Fruit fly (Drosophila melanogaster): ENCODE data around the gene Arpc3B.

Gene Arpc3B

dm6 chrX:17125017-17125821 is 19.6 kb upstream of the Arpc3B start (continued):
- peak; percentile 36; the same call in 1 of the 2 replicates for TF ChIP-seq danr (GFP tag; IDR thresholded peaks at IDR 0.05)
- TF ChIP-seq Side (GFP tag; optimal IDR thresholded peaks at IDR 0.05): peak; percentile 26
- peak in 1 of 2 experiments; percentile 63 for TF ChIP-seq eve (GFP tag; optimal IDR thresholded peaks at IDR 0.05)
- peak; percentile 18 for TF ChIP-seq Spps (tag; optimal IDR thresholded peaks at IDR 0.05)
- TF ChIP-seq CG9876 (GFP tag; optimal IDR thresholded peaks at IDR 0.05): no peak
- TF ChIP-seq nerfin-1 (tag; optimal IDR thresholded peaks at IDR 0.05): no peak
- no peak for TF ChIP-seq br (optimal IDR thresholded peaks at IDR 0.05)
- TF ChIP-seq sens-2 (GFP tag; IDR thresholded peaks at IDR 0.05): 0 out of 2 replicates have a peak, but pooled peaks have one; percentile 40
- TF ChIP-seq cato (GFP tag; optimal IDR thresholded peaks at IDR 0.05; ENCODE audit: borderline replicate concordance): no peak
- peak; percentile 82 for TF ChIP-seq CG18599 (GFP tag; optimal IDR thresholded peaks at IDR 0.05)
- peak; percentile 38 for TF ChIP-seq CG3847 (GFP tag; IDR thresholded peaks at IDR 0.05)
- peak; percentile 33; the same call in 1 of the 2 replicates for TF ChIP-seq GATAe (GFP tag; conservative IDR thresholded peaks at IDR 0.05)
- TF ChIP-seq vvl (GFP tag; IDR thresholded peaks at IDR 0.05): peak; percentile 77
- no peak for TF ChIP-seq pan (optimal IDR thresholded peaks at IDR 0.05)
- TF ChIP-seq pan (GFP tag; optimal IDR thresholded peaks at IDR 0.05 in 1 of 2, IDR thresholded peaks at IDR 0.05 in 1 of 2): peak in 1 of 2 experiments; percentile 81
- TF ChIP-seq CG2712 (tag; optimal IDR thresholded peaks at IDR 0.05): peak; percentile 71
- peak; percentile 72 for TF ChIP-seq CG14014 (GFP tag; IDR thresholded peaks at IDR 0.05)
- TF ChIP-seq CG10147 (GFP tag; optimal IDR thresholded peaks at IDR 0.05): peak; percentile 72
- peak; percentile 22 for TF ChIP-seq Asciz (GFP tag; optimal IDR thresholded peaks at IDR 0.05)
- TF ChIP-seq CG8089 (GFP tag; optimal IDR thresholded peaks at IDR 0.05): no peak
- TF ChIP-seq CG16779 (GFP tag; IDR thresholded peaks at IDR 0.05): no peak
- no peak for TF ChIP-seq CG8281 (tag; optimal IDR thresholded peaks at IDR 0.05)
- peak; percentile 67 for TF ChIP-seq CG6765 (GFP tag; optimal IDR thresholded peaks at IDR 0.05)
- peak; percentile 38 for TF ChIP-seq CG13775 (GFP tag; optimal IDR thresholded peaks at IDR 0.05)
- no peak; the same call in 1 of the 2 replicates for TF ChIP-seq CG4404 (GFP tag; IDR thresholded peaks at IDR 0.05)
- 0 out of 2 replicates have a peak, but pooled peaks have one; percentile 10 for TF ChIP-seq toy (GFP tag; IDR thresholded peaks at IDR 0.05)
- no peak for TF ChIP-seq psq (GFP tag; optimal IDR thresholded peaks at IDR 0.05)
- peak; percentile 37 for TF ChIP-seq CG17385 (GFP tag; optimal IDR thresholded peaks at IDR 0.05)
- no peak for TF ChIP-seq Dip2 (GFP tag; IDR thresholded peaks at IDR 0.05)
- peak; percentile 78 for TF ChIP-seq ewg (GFP tag; optimal IDR thresholded peaks at IDR 0.05)
- TF ChIP-seq Bdp1 (GFP tag; optimal IDR thresholded peaks at IDR 0.05): no peak
- TF ChIP-seq CG8359 (GFP tag; optimal IDR thresholded peaks at IDR 0.05; ENCODE audit: borderline replicate concordance): no peak
- TF ChIP-seq CG6791 (GFP tag; IDR thresholded peaks at IDR 0.05; ENCODE audit: partially characterized antibody): peak; percentile 88
- TF ChIP-seq tna (GFP tag; IDR thresholded peaks at IDR 0.05; ENCODE audit: partially characterized antibody): peak; percentile 69
- peak; percentile 56 for TF ChIP-seq NfI (GFP tag; optimal IDR thresholded peaks at IDR 0.05)
- TF ChIP-seq CG14050 (GFP tag; IDR thresholded peaks at IDR 0.05): peak; percentile 72
- peak; percentile 53 for TF ChIP-seq bcd (GFP tag; optimal IDR thresholded peaks at IDR 0.05)
- TF ChIP-seq H15 (GFP tag; IDR thresholded peaks at IDR 0.05): 0 out of 3 replicates have a peak, but pooled peaks have one; percentile 30
- TF ChIP-seq hkb (optimal IDR thresholded peaks at IDR 0.05): no peak
- peak; percentile 77 for TF ChIP-seq hkb (GFP tag; IDR thresholded peaks at IDR 0.05)
- peak; percentile 41 for TF ChIP-seq gro (GFP tag; optimal IDR thresholded peaks at IDR 0.05)
- TF ChIP-seq CG17186 (GFP tag; optimal IDR thresholded peaks at IDR 0.05): no peak
- TF ChIP-seq jing (GFP tag; optimal IDR thresholded peaks at IDR 0.05): no peak
- no peak for TF ChIP-seq C15 (GFP tag; IDR thresholded peaks at IDR 0.05)
- peak; percentile 85 for TF ChIP-seq CG3281 (GFP tag; optimal IDR thresholded peaks at IDR 0.05)
- peak; percentile 49 for TF ChIP-seq Rx (GFP tag; IDR thresholded peaks at IDR 0.05)
- TF ChIP-seq org-1 (GFP tag; optimal IDR thresholded peaks at IDR 0.05): peak; percentile 51
- TF ChIP-seq Kr (GFP tag; optimal IDR thresholded peaks at IDR 0.05): no peak
- TF ChIP-seq Dfd (GFP tag; optimal IDR thresholded peaks at IDR 0.05): no peak
- no peak for TF ChIP-seq slp2 (GFP tag; optimal IDR thresholded peaks at IDR 0.05)

Measured in whole organism, embryonic.